Worm (Caenorhabditis elegans) whole organism, late embryonic: ENCODE results near the gene tag-325.
"Not testable (repeated sequence)": the region's sequence is repeated elsewhere in the genome, so short reads cannot be mapped to it uniquely, and the experiment has no call there.

Experiments used
- C08G9.2 ChIP-seq: sonication (generic microtip); optimal IDR thresholded peaks from 2 replicates; lab custom pipeline; 2016; ENCODE audit warnings: mild to moderate bottlenecking, missing genetic modification characterization, moderate library complexity, missing compliant biosample characterization
- C38D4.7 ChIP-seq: fragments of 200-800 bp; sonication (Bioruptor generic); optimal IDR thresholded peaks from 2 replicates; lab custom pipeline; 2018; ENCODE audit warnings: mild to moderate bottlenecking, missing genetic modification characterization, moderate library complexity, missing compliant biosample characterization
- K02D7.2 ChIP-seq: sonication (generic microtip); optimal IDR thresholded peaks from 2 replicates; lab custom pipeline; 2017; ENCODE audit warnings: mild to moderate bottlenecking, missing genetic modification characterization, missing compliant biosample characterization
- T23F11.4 ChIP-seq: fragments of 200-800 bp; sonication (Bioruptor generic); optimal IDR thresholded peaks from 2 replicates; lab custom pipeline; 2018; ENCODE audit warnings: mild to moderate bottlenecking, missing genetic modification characterization, missing compliant biosample characterization
- Y22D7AL.16 ChIP-seq: sonication (generic microtip); optimal IDR thresholded peaks from 2 replicates; lab custom pipeline; 2016; ENCODE audit warnings: missing genetic modification characterization, missing compliant biosample characterization
- ahr-1 ChIP-seq: sonication (generic microtip); optimal IDR thresholded peaks from 2 replicates; lab custom pipeline; 2016; ENCODE audit warnings: missing genetic modification characterization, missing compliant biosample characterization
- ama-1 ChIP-seq: fragments of 150-350 bp; optimal IDR thresholded peaks from 2 replicates; lab custom pipeline; 2014
- ceh-18 ChIP-seq: sonication (generic microtip); optimal IDR thresholded peaks from 2 replicates; lab custom pipeline; 2016; ENCODE audit warnings: missing genetic modification characterization, missing compliant biosample characterization
- ceh-19 ChIP-seq: fragments of 200-800 bp; sonication (Bioruptor generic); optimal IDR thresholded peaks from 2 replicates; lab custom pipeline; 2018; ENCODE audit warnings: mild to moderate bottlenecking, missing genetic modification characterization, missing compliant biosample characterization
- ceh-2 ChIP-seq: sonication (generic microtip); optimal IDR thresholded peaks from 2 replicates; lab custom pipeline; 2016; ENCODE audit warnings: missing genotype, missing genetic modification characterization, missing compliant biosample characterization
- ceh-22 ChIP-seq: sonication (generic microtip); optimal IDR thresholded peaks from 2 replicates; lab custom pipeline; 2017; ENCODE audit warnings: missing biosample characterization, missing genetic modification characterization
- ceh-30 ChIP-seq: fragments of 150-350 bp; optimal IDR thresholded peaks from 2 replicates; lab custom pipeline; 2014; ENCODE audit warnings: missing biosample characterization, missing genetic modification characterization
- ceh-48 ChIP-seq: sonication (generic microtip); optimal IDR thresholded peaks from 2 replicates; lab custom pipeline; 2016; ENCODE audit warnings: missing genetic modification characterization, inconsistent platforms, missing compliant biosample characterization
- ceh-9 ChIP-seq: sonication (generic microtip); optimal IDR thresholded peaks from 2 replicates; lab custom pipeline; 2016; ENCODE audit warnings: mild to moderate bottlenecking, missing genetic modification characterization, inconsistent platforms, missing compliant biosample characterization
- che-1 ChIP-seq: sonication (generic microtip); optimal IDR thresholded peaks from 2 replicates; lab custom pipeline; 2016; ENCODE audit warnings: mild to moderate bottlenecking, missing genetic modification characterization, missing compliant biosample characterization
- elt-4 ChIP-seq: sonication (generic microtip); optimal IDR thresholded peaks from 2 replicates; lab custom pipeline; 2016; ENCODE audit warnings: missing genetic modification characterization, missing compliant biosample characterization
- fax-1 ChIP-seq: sonication (generic microtip); optimal IDR thresholded peaks from 2 replicates; lab custom pipeline; 2016; ENCODE audit warnings: missing genotype, missing genetic modification characterization, missing compliant biosample characterization
- fkh-6 ChIP-seq: sonication (generic microtip); optimal IDR thresholded peaks from 2 replicates; lab custom pipeline; 2016; ENCODE audit warnings: missing genetic modification characterization, missing compliant biosample characterization
- gmeb-2 ChIP-seq: sonication (generic microtip); optimal IDR thresholded peaks from 2 replicates; lab custom pipeline; 2016; ENCODE audit warnings: missing genetic modification characterization, inconsistent platforms, missing compliant biosample characterization
- hlh-13 ChIP-seq: fragments of 200-800 bp; sonication (Bioruptor generic); optimal IDR thresholded peaks from 2 replicates; lab custom pipeline; 2018; ENCODE audit warnings: mild to moderate bottlenecking, missing genetic modification characterization, missing compliant biosample characterization
- hlh-8 ChIP-seq: sonication (generic microtip); optimal IDR thresholded peaks from 2 replicates; lab custom pipeline; 2016; ENCODE audit warnings: missing genotype, missing genetic modification characterization, missing compliant biosample characterization
- lin-11 ChIP-seq: fragments of 200-800 bp; sonication (Bioruptor generic); optimal IDR thresholded peaks from 2 replicates; lab custom pipeline; 2018; ENCODE audit warnings: mild to moderate bottlenecking, missing genetic modification characterization, missing compliant biosample characterization
- madf-2 ChIP-seq: sonication (generic microtip); optimal IDR thresholded peaks from 2 replicates; lab custom pipeline; 2017; ENCODE audit warnings: missing genetic modification characterization, missing compliant biosample characterization
- mec-3 ChIP-seq: sonication (generic microtip); optimal IDR thresholded peaks from 2 replicates; lab custom pipeline; 2016; ENCODE audit warnings: borderline replicate concordance, missing genetic modification characterization, missing compliant biosample characterization
- nhr-11 ChIP-seq: fragments of 150-350 bp; optimal IDR thresholded peaks from 2 replicates; lab custom pipeline; 2014; ENCODE audit warnings: missing biosample characterization, missing genetic modification characterization
- nhr-232 ChIP-seq: sonication (generic microtip); optimal IDR thresholded peaks from 2 replicates; lab custom pipeline; 2016; ENCODE audit warnings: missing genetic modification characterization, missing compliant biosample characterization
- npax-4 ChIP-seq: sonication (generic microtip); optimal IDR thresholded peaks from 2 replicates; lab custom pipeline; 2016; ENCODE audit warnings: missing genetic modification characterization, missing compliant biosample characterization
- odd-2 ChIP-seq: sonication (generic microtip); optimal IDR thresholded peaks from 2 replicates; lab custom pipeline; 2017; ENCODE audit warnings: antibody characterized with exemption, mild to moderate bottlenecking, missing genetic modification characterization, missing compliant biosample characterization
- pag-3 ChIP-seq: sonication (generic microtip); optimal IDR thresholded peaks from 2 replicates; lab custom pipeline; 2016; ENCODE audit warnings: missing compliant biosample characterization, missing genetic modification characterization, borderline replicate concordance
- pat-9 ChIP-seq: fragments of 200-800 bp; sonication (Bioruptor generic); optimal IDR thresholded peaks from 2 replicates; lab custom pipeline; 2018; ENCODE audit warnings: mild to moderate bottlenecking, missing genetic modification characterization, moderate library complexity, missing compliant biosample characterization
- pha-2 ChIP-seq: sonication (generic microtip); optimal IDR thresholded peaks from 2 replicates; lab custom pipeline; 2017; ENCODE audit warnings: mild to moderate bottlenecking, missing genetic modification characterization, missing compliant biosample characterization
- pha-4 ChIP-seq: fragments of 150-350 bp; optimal IDR thresholded peaks from 2 replicates; lab custom pipeline; 2018; ENCODE audit warnings: missing biosample characterization, missing genetic modification reagents, missing genetic modification characterization
- ref-2 ChIP-seq: sonication (generic microtip); optimal IDR thresholded peaks from 2 replicates; lab custom pipeline; 2016; ENCODE audit warnings: missing genetic modification characterization, missing compliant biosample characterization
- sdc-2 ChIP-seq: sonication (generic microtip); optimal IDR thresholded peaks from 2 replicates; lab custom pipeline; 2016; ENCODE audit warnings: missing genotype, missing genetic modification characterization, missing compliant biosample characterization
- sox-2 ChIP-seq: fragments of 200-800 bp; sonication (Bioruptor generic); IDR thresholded peaks from 2 replicates; pipeline ENCODE4 v1.3.6; 2022; ENCODE audit warnings: missing genetic modification reagents, missing genetic modification characterization, missing compliant biosample characterization
- syd-9 ChIP-seq: sonication (generic microtip); optimal IDR thresholded peaks from 2 replicates; lab custom pipeline; 2016; ENCODE audit warnings: mild to moderate bottlenecking, missing genetic modification characterization, moderate library complexity, missing compliant biosample characterization
- tbx-2 ChIP-seq: sonication (generic microtip); optimal IDR thresholded peaks from 2 replicates; lab custom pipeline; 2016; ENCODE audit warnings: missing genetic modification characterization, missing compliant biosample characterization
- tbx-7 ChIP-seq: sonication (generic microtip); optimal IDR thresholded peaks from 2 replicates; lab custom pipeline; 2016; ENCODE audit warnings: missing genotype, missing genetic modification characterization, missing compliant biosample characterization
- unc-3 ChIP-seq, 2 experiments: fragments of 200-800 bp in 1 of 2; sonication (Bioruptor generic) in 1 of 2; sonication (generic microtip) in 1 of 2; conservative IDR thresholded peaks in 1 of 2; optimal IDR thresholded peaks in 1 of 2; 2 replicates each; pipeline versions ENCODE4 v1.3.6 to Lab custom; 2016 to 2022; ENCODE audit warnings: missing compliant biosample characterization in 2 of 2, missing genetic modification characterization in 2 of 2, missing genetic modification reagents in 1 of 2
- unc-86 ChIP-seq: sonication (generic microtip); optimal IDR thresholded peaks from 2 replicates; lab custom pipeline; 2016; ENCODE audit warnings: missing genetic modification characterization, missing compliant biosample characterization

tag-325 gene

ce11 chrIII:4778003-4778402 is 18.6 kb upstream of the tag-325 start, which contains the start of gene B0393.7:
Gene B0393.7 (minus strand): TSS chrIII:4778103.
- TF ChIP-seq ceh-19 (GFP tag; lab: Kevin White, UChicago) (no peak), ahr-1 (tag; lab: Kevin White, UChicago) (no peak), elt-4 (tag; lab: Kevin White, UChicago) (no peak), ceh-9 (tag; lab: Kevin White, UChicago) (no peak), nhr-232 (tag; lab: Kevin White, UChicago) (no peak), T23F11.4 (GFP tag; lab: Kevin White, UChicago) (no peak), ceh-22 (no peak), pat-9 (tag; lab: Kevin White, UChicago) (no peak), che-1 (tag; lab: Kevin White, UChicago) (no peak), C08G9.2 (tag; lab: Kevin White, UChicago) (no peak), tbx-2 (tag; lab: Kevin White, UChicago) (no peak), Y22D7AL.16 (no peak), syd-9 (tag; lab: Kevin White, UChicago) (no peak), hlh-8 (tag; lab: Kevin White, UChicago) (no peak), pag-3 (no peak), ceh-2 (tag; lab: Kevin White, UChicago) (no peak), odd-2 (no peak), fax-1 (no peak)

- TF ChIP-seq pag-3 (no peak), ceh-48 (tag; lab: Kevin White, UChicago) (no peak), nhr-11 (no peak), tbx-7 (tag; lab: Kevin White, UChicago) (no peak), unc-3 (GFP tag; conservative IDR thresholded peaks at IDR 0.05; lab: Robert Waterston, UW) (no peak), unc-3 (tag; optimal IDR thresholded peaks at IDR 0.05; lab: Kevin White, UChicago) (no peak)
These were observed 16.8 kb upstream of the tag-325 start, which contains the start of gene B0393.9 for ce11 chrIII:4779855-4780254. Gene B0393.9 (minus strand): TSS chrIII:4780157.

- not testable (repeated sequence) for TF ChIP-seq T23F11.4 (GFP tag; lab: Kevin White, UChicago); fkh-6 (tag; lab: Kevin White, UChicago); che-1 (tag; lab: Kevin White, UChicago)
These were observed 14.6 kb upstream of the tag-325 start, which contains the start of the genes gex-5 and C38D4.10 for ce11 chrIII:4781937-4782576. Gene gex-5 (minus strand): TSS chrIII:4781987. Gene C38D4.10 (plus strand): TSS chrIII:4782526.

- TF ChIP-seq che-1 (tag; lab: Kevin White, UChicago); hlh-13 (GFP tag; lab: Kevin White, UChicago); ref-2: not testable (repeated sequence)
These were observed 11.5 kb upstream of the tag-325 start, which contains the start of gene enu-3.2 for ce11 chrIII:4785131-4785530. Gene enu-3.2 (minus strand): TSS chrIII:4785235.

- TF ChIP-seq ama-1 (no peak), npax-4 (tag; lab: Kevin White, UChicago) (no peak), mec-3 (tag; lab: Kevin White, UChicago) (no peak), C38D4.7 (GFP tag; lab: Kevin White, UChicago) (no peak), pha-4 (tag; lab: Kevin White, UChicago) (no peak), sdc-2 (tag; lab: Kevin White, UChicago) (no peak), gmeb-2 (tag; lab: Kevin White, UChicago) (no peak), tbx-2 (tag; lab: Kevin White, UChicago) (no peak), sox-2 (no peak), lin-11 (tag; lab: Kevin White, UChicago) (no peak), syd-9 (tag; lab: Kevin White, UChicago) (no peak), ceh-30 (tag; lab: Kevin White, UChicago) (no peak), madf-2 (tag; lab: Kevin White, UChicago) (no peak), elt-4 (tag; lab: Kevin White, UChicago) (no peak), ceh-18 (tag; lab: Kevin White, UChicago) (no peak), K02D7.2 (tag; lab: Kevin White, UChicago) (no peak), pha-2 (tag; lab: Kevin White, UChicago) (no peak), unc-86 (tag; lab: Kevin White, UChicago) (no peak), nhr-232 (tag; lab: Kevin White, UChicago) (no peak), T23F11.4 (GFP tag; lab: Kevin White, UChicago) (no peak)
These were observed 10.9 kb upstream of the tag-325 start, which contains the start of gene mel-28 for ce11 chrIII:4785714-4786113. Gene mel-28 (plus strand): TSS chrIII:4786080.
